Worm (Caenorhabditis elegans) whole organism, L1 larva: ENCODE measurements around the gene T05D4.5.

ENCODE experiments used
- C04F5.9 ChIP-seq: sonication (generic microtip); optimal IDR thresholded peaks from 2 replicates; lab custom pipeline; 2016; ENCODE audit warnings: missing genetic modification characterization, missing compliant biosample characterization
- C16A3.4 ChIP-seq: fragments of 150-350 bp; optimal IDR thresholded peaks from 2 replicates; lab custom pipeline; 2014; ENCODE audit warnings: missing biosample characterization, missing genetic modification characterization
- Y116A8C.19 ChIP-seq: sonication (generic microtip); optimal IDR thresholded peaks from 2 replicates; lab custom pipeline; 2016; ENCODE audit warnings: missing compliant biosample characterization, missing genetic modification characterization, borderline replicate concordance
- alr-1 ChIP-seq: fragments of 200-800 bp; sonication (Bioruptor generic); optimal IDR thresholded peaks from 2 replicates; lab custom pipeline; 2018; ENCODE audit warnings: borderline replicate concordance, mild to moderate bottlenecking, missing genetic modification characterization, missing compliant biosample characterization
- aly-2 ChIP-seq: fragments of 150-350 bp; optimal IDR thresholded peaks from 2 replicates; lab custom pipeline; 2014; ENCODE audit warnings: missing biosample characterization, missing genetic modification characterization
- ceh-8 ChIP-seq: fragments of 200-800 bp; sonication (Bioruptor generic); optimal IDR thresholded peaks from 2 replicates; lab custom pipeline; 2018; ENCODE audit warnings: mild to moderate bottlenecking, missing genetic modification characterization, moderate library complexity, missing compliant biosample characterization
- ceh-88 ChIP-seq: fragments of 200-800 bp; sonication (Bioruptor generic); IDR thresholded peaks from 2 replicates; pipeline ENCODE4 v1.3.6; 2022; ENCODE audit warnings: missing genetic modification characterization, missing compliant biosample characterization
- dsc-1 ChIP-seq: sonication (generic microtip); optimal IDR thresholded peaks from 2 replicates; lab custom pipeline; 2016; ENCODE audit warnings: mild to moderate bottlenecking, missing genetic modification characterization, missing compliant biosample characterization
- egl-27 ChIP-seq, 2 experiments: fragments of 150-350 bp in 1 of 2; sonication (generic microtip); optimal IDR thresholded peaks; 3 replicates each; lab custom pipeline; 2017 to 2018; ENCODE audit warnings: missing biosample characterization in 2 of 2, missing genetic modification characterization in 2 of 2, missing genetic modification reagents in 2 of 2
- elt-2 ChIP-seq: sonication (generic microtip); optimal IDR thresholded peaks from 2 replicates; lab custom pipeline; 2016; ENCODE audit warnings: missing genetic modification characterization, mild to moderate bottlenecking, inconsistent platforms, missing compliant biosample characterization, missing genetic modification reagents
- fkh-4 ChIP-seq: sonication (generic microtip); optimal IDR thresholded peaks from 2 replicates; lab custom pipeline; 2016; ENCODE audit warnings: missing compliant biosample characterization, missing genetic modification characterization, borderline replicate concordance
- fkh-8 ChIP-seq: sonication (generic microtip); optimal IDR thresholded peaks from 2 replicates; lab custom pipeline; 2016; ENCODE audit warnings: mild to moderate bottlenecking, missing genetic modification characterization, missing compliant biosample characterization
- grh-1 ChIP-seq: fragments of 200-800 bp; sonication (Bioruptor generic); IDR thresholded peaks from 2 replicates; pipeline ENCODE4 v1.3.6; 2022; ENCODE audit warnings: missing genetic modification reagents, missing genetic modification characterization, missing compliant biosample characterization
- hlh-17 ChIP-seq: fragments of 200-800 bp; sonication (Bioruptor generic); optimal IDR thresholded peaks from 2 replicates; lab custom pipeline; 2018; ENCODE audit warnings: missing genetic modification characterization, mild to moderate bottlenecking, missing compliant biosample characterization, moderate library complexity, borderline replicate concordance
- hlh-4 ChIP-seq: sonication (generic microtip); optimal IDR thresholded peaks from 2 replicates; lab custom pipeline; 2016; ENCODE audit warnings: mild to moderate bottlenecking, missing genetic modification characterization, missing compliant biosample characterization
- jun-1 ChIP-seq: fragments of 150-350 bp; optimal IDR thresholded peaks from 2 replicates; lab custom pipeline; 2014; ENCODE audit warnings: missing biosample characterization, missing genetic modification reagents, missing genetic modification characterization
- lin-14 ChIP-seq: fragments of 200-800 bp; sonication (Bioruptor generic); optimal IDR thresholded peaks from 2 replicates; lab custom pipeline; 2018; ENCODE audit warnings: mild to moderate bottlenecking, missing genetic modification characterization, moderate library complexity, missing compliant biosample characterization
- lin-35 ChIP-seq, 2 experiments: fragments of 150-350 bp; optimal IDR thresholded peaks; 2 replicates each; lab custom pipeline; 2014; ENCODE audit warnings: missing biosample characterization in 2 of 2, missing genetic modification characterization in 2 of 2, missing genetic modification reagents in 2 of 2
- mef-2 ChIP-seq: fragments of 150-350 bp; optimal IDR thresholded peaks from 2 replicates; lab custom pipeline; 2014; ENCODE audit warnings: missing biosample characterization, missing genetic modification characterization
- nhr-19 ChIP-seq: fragments of 200-800 bp; sonication (Bioruptor generic); conservative IDR thresholded peaks from 2 replicates; pipeline ENCODE4 v1.3.6; 2022; ENCODE audit warnings: missing genetic modification characterization, missing compliant biosample characterization
- nhr-20 ChIP-seq: sonication (generic microtip); optimal IDR thresholded peaks from 2 replicates; lab custom pipeline; 2016; ENCODE audit warnings: mild to moderate bottlenecking, missing genetic modification characterization, missing compliant biosample characterization
- nhr-237 ChIP-seq: fragments of 150-350 bp; optimal IDR thresholded peaks from 2 replicates; lab custom pipeline; 2014; ENCODE audit warnings: missing biosample characterization, missing genetic modification characterization
- nhr-71 ChIP-seq: sonication (generic microtip); optimal IDR thresholded peaks from 2 replicates; lab custom pipeline; 2016; ENCODE audit warnings: mild to moderate bottlenecking, missing genetic modification characterization, moderate library complexity, missing compliant biosample characterization
- nhr-77 ChIP-seq: fragments of 150-350 bp; optimal IDR thresholded peaks from 2 replicates; lab custom pipeline; 2014; ENCODE audit warnings: missing biosample characterization, missing genetic modification characterization
- nhr-84 ChIP-seq: sonication (generic microtip); optimal IDR thresholded peaks from 2 replicates; lab custom pipeline; 2017; ENCODE audit warnings: missing biosample characterization, missing genetic modification characterization
- nhr-90 ChIP-seq: sonication (generic microtip); optimal IDR thresholded peaks from 2 replicates; lab custom pipeline; 2016; ENCODE audit warnings: mild to moderate bottlenecking, missing genetic modification characterization, missing compliant biosample characterization; ENCODE audit not compliant: poor library complexity
- pax-3 ChIP-seq: fragments of 200-800 bp; sonication (Bioruptor generic); optimal IDR thresholded peaks from 2 replicates; lab custom pipeline; 2018; ENCODE audit warnings: mild to moderate bottlenecking, missing genetic modification characterization, moderate library complexity, missing compliant biosample characterization
- pqm-1 ChIP-seq: sonication (generic microtip); optimal IDR thresholded peaks from 3 replicates; lab custom pipeline; 2017; ENCODE audit warnings: missing biosample characterization, missing genetic modification characterization
- snpc-4 ChIP-seq: fragments of 150-350 bp; optimal IDR thresholded peaks from 2 replicates; lab custom pipeline; 2014; ENCODE audit warnings: missing biosample characterization, missing genetic modification characterization
- sup-37 ChIP-seq: fragments of 200-800 bp; sonication (Bioruptor generic); optimal IDR thresholded peaks from 2 replicates; lab custom pipeline; 2018; ENCODE audit warnings: mild to moderate bottlenecking, missing genetic modification characterization, missing compliant biosample characterization
- tbx-2 ChIP-seq: sonication (generic microtip); optimal IDR thresholded peaks from 2 replicates; lab custom pipeline; 2016; ENCODE audit warnings: missing genetic modification characterization, missing compliant biosample characterization
- unc-130 ChIP-seq: fragments of 150-350 bp; optimal IDR thresholded peaks from 2 replicates; lab custom pipeline; 2017; ENCODE audit warnings: missing biosample characterization, missing genetic modification characterization, inconsistent platforms
- unc-86 ChIP-seq: sonication (generic microtip); optimal IDR thresholded peaks from 2 replicates; lab custom pipeline; 2016; ENCODE audit warnings: missing genetic modification characterization, missing compliant biosample characterization
- unc-98 ChIP-seq: fragments of 200-800 bp; sonication (Bioruptor generic); IDR thresholded peaks from 2 replicates; pipeline ENCODE4 v1.3.6; 2022; ENCODE audit warnings: missing genetic modification characterization, missing compliant biosample characterization
- xbp-1 ChIP-seq: sonication (generic microtip); optimal IDR thresholded peaks from 2 replicates; lab custom pipeline; 2016; ENCODE audit warnings: missing genetic modification characterization, missing compliant biosample characterization
- zag-1 ChIP-seq: fragments of 150-350 bp; optimal IDR thresholded peaks from 2 replicates; lab custom pipeline; 2014; ENCODE audit warnings: missing biosample characterization, missing genetic modification characterization

Gene T05D4.5

DNA sequence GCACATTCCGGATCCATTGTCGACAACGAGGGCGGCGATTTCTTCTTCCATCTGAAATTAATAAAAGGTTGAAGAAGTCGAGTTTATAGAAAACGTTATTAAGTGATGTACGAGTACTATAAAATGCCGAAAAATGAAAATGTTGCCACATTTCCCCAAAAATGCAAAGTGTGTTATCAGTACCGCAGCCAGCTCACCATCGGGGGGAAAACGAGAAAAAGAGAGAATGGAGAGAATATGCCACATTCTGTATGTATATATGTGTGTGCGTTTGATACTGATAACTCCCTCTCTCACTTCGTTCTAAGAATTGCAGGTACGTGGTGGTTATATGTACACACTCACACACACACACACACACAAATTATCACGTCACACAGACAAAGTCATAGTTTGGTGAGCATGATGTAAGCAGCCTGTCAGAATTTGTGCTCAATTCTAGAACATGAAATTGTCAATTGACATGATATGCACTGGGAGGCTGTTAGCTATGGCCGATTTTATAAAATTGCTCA lies 25.4 kb downstream of the T05D4.5 start, which contains the start of gene act-5 (continued):
- no peak for TF ChIP-seq hlh-17 (GFP tag; lab: Kevin White, UChicago)

DNA sequence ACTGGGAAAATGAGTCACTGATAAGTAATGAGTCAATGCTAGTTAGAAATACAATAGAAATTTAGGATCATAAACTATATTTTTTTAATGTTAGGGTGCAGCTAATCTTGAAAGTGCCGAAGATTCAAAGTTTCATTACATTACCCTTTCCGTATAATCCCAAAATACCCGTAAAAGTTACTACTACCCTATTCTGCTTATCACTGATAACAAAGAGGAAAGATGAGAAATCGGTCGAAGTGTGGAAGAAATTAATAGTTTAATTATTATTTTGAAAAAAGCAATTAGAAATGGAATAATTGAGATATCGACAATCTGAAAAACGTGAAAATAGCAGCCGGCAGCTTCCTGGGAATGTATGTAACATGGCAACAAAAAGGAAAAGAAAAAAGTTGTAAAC lies 26.2 kb downstream of the T05D4.5 start:
- TF ChIP-seq nhr-77 (tag; lab: Kevin White, UChicago) (no peak), zag-1 (tag; lab: Kevin White, UChicago) (no peak), nhr-20 (tag; lab: Kevin White, UChicago) (no peak)

DNA sequence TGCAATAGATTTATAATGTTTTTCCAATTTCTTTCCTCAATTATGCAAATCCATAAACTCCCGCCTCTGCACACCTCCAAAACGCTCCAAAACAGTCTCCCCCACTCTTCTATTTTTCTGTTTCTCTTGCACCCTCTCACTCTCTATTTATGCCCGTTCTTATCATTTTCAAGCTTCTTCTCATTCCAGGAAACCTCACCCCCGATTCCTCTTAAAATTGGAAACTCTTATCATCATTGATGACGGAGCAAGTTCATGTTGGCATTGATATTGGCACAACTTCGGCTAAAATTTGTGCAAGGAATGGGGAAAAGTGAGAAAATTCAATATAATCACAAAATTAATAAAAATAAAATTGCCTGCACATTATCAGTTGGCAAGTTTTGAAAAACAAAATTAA lies 27.2 kb downstream of the T05D4.5 start, which contains the start of gene shpk-1:
shpk-1 (plus strand) TSS at position 188 of the 400 bp plus-strand sequence.
- TF ChIP-seq unc-98 (GFP tag; lab: Robert Waterston, UW) (no peak), nhr-20 (tag; lab: Kevin White, UChicago) (peak; percentile 12), alr-1 (tag; lab: Kevin White, UChicago) (no peak), grh-1 (GFP tag; lab: Robert Waterston, UW) (no peak), lin-35 (GFP tag; optimal IDR thresholded peaks at IDR 0.05; lab: Kevin White, UChicago) (peak in 1 of 2 experiments; percentile 26), pqm-1 (tag; lab: Kevin White, UChicago) (peak; percentile 58), nhr-71 (tag; lab: Kevin White, UChicago) (peak; percentile 10), unc-130 (tag; lab: Kevin White, UChicago) (no peak), hlh-4 (no peak), elt-2 (tag; lab: Kevin White, UChicago) (peak; percentile 89)

DNA sequence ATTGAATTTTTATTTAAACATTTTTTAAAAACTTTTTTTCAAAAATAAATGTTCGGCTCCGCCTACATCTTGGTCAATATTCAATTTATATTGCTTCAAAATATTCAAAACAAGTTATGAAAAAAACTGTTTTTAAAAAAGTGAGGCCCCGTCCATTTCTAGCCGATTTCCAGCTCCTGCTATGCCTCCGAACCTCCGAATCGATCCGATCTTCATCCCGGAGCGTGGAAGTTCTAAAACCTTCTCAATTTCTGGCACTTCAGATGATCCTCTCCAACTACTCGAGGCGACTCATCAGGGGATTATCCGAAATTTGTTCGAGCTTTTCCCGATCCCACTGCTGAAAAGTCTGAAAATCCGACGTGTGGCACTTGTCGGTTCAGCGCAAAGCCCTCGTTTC lies 33.6 kb downstream of the T05D4.5 start:
- no peak for TF ChIP-seq C16A3.4 (tag; lab: Kevin White, UChicago)
- TF ChIP-seq elt-2 (tag; lab: Kevin White, UChicago) = no peak
- no peak for TF ChIP-seq nhr-77 (tag; lab: Kevin White, UChicago)
- no peak for TF ChIP-seq dsc-1 (tag; lab: Kevin White, UChicago)
- no peak for TF ChIP-seq jun-1 (tag; lab: Kevin White, UChicago)
- no peak for TF ChIP-seq sup-37 (GFP tag; lab: Kevin White, UChicago)

DNA sequence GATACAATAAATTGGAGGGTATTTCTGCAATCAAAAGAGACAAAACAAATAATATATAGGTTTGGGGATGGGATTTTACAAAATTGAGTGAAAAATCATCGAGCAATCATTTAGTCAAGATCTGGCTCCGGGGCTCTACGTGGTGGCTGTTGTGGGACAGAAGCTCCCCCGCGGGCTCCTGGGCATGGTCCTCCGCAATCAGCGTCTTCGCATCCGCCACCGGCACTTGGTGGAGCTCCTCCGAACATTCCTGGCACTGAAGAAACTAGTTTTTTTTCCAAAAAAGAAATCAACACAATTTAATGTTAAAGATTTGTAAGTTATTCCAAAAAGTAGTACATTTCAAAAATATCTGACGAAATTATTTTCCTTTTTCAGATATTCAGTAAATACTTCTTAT lies 34.1 kb downstream of the T05D4.5 start:
- TF ChIP-seq mef-2 (tag; lab: Kevin White, UChicago) = no peak
- TF ChIP-seq tbx-2 (tag; lab: Kevin White, UChicago) = no peak
- TF ChIP-seq ceh-8 (GFP tag; lab: Kevin White, UChicago) = no peak
- no peak for TF ChIP-seq nhr-19 (GFP tag; lab: Robert Waterston, UW)

DNA sequence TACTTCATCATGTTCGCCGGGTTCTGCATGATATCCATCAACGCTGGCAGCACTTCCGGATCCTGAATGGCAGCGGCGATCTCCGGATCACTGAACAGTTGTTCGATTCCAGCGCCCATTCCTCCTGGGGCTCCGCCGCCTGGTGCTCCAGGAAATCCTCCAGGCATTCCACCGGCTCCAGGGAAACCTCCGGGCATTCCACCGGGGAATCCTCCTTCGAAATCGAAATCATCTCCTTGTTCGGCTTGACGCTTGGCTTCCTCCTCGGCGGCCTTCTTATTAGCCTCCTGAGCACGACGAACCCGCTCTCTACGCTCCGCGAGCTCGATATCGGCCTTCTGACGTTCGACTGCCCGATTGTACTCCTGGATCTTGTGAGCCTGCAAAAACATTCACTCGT lies 34.9 kb downstream of the T05D4.5 start:
- TF ChIP-seq Y116A8C.19 (no peak), xbp-1 (no peak), nhr-84 (tag; lab: Kevin White, UChicago) (no peak), pax-3 (tag; lab: Kevin White, UChicago) (no peak), ceh-88 (GFP tag; lab: Robert Waterston, UW) (no peak), nhr-77 (tag; lab: Kevin White, UChicago) (no peak), egl-27 (tag; optimal IDR thresholded peaks at IDR 0.05; lab: Kevin White, UChicago) (no peak), fkh-4 (tag; lab: Kevin White, UChicago) (no peak), nhr-90 (no peak), zag-1 (tag; lab: Kevin White, UChicago) (no peak), fkh-8 (tag; lab: Kevin White, UChicago) (no peak), unc-86 (no peak), sup-37 (GFP tag; lab: Kevin White, UChicago) (no peak), aly-2 (tag; lab: Kevin White, UChicago) (no peak), mef-2 (tag; lab: Kevin White, UChicago) (no peak), lin-14 (GFP tag; lab: Kevin White, UChicago) (no peak), snpc-4 (tag; lab: Kevin White, UChicago) (no peak), ceh-8 (GFP tag; lab: Kevin White, UChicago) (no peak), nhr-237 (tag; lab: Kevin White, UChicago) (no peak), C04F5.9 (tag; lab: Kevin White, UChicago) (no peak)
- TF ChIP-seq, all 84 proteins: peak for 0
